Fruit fly (Drosophila melanogaster): ENCODE measurements around the gene Aps.
A peak's percentile ranks its signal among the peaks of the same experiment; 100 is the strongest.

Aps gene

DNA sequence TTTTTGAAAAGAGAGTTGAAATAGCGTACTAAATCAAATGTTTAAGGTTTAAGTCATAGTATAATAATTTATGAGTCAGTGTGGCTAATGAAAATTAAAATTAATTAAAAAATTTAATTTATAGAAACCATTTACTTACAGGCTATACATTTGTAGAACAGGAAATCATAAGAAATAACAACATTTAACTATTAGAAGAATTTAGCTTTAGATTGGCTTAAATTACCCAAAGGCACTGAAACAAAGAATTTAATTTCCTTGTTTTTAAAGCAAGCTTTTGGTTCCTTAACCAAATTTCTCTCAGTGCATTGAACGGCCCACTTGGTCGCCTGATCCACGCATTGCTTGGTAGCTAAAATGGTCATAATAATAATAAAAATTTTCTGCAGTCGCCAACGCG, 4.5 kb upstream of the Aps start:
- no peak for TF ChIP-seq spab (GFP tag; optimal IDR thresholded peaks at IDR 0.05)
- TF ChIP-seq CG6163 (GFP tag; IDR thresholded peaks at IDR 0.05), result no peak; the same call in 2 of the 3 replicates
- peak in 1 of 2 experiments; percentile 37 for TF ChIP-seq salr (GFP tag; optimal IDR thresholded peaks at IDR 0.05)
- TF ChIP-seq Sox14 (GFP tag; optimal IDR thresholded peaks at IDR 0.05), result no peak
- peak; percentile 11 for TF ChIP-seq Ets96B (tag; optimal IDR thresholded peaks at IDR 0.05)
- TF ChIP-seq Ets21C (GFP tag; optimal IDR thresholded peaks at IDR 0.05), result no peak
- no peak for TF ChIP-seq net (GFP tag; optimal IDR thresholded peaks at IDR 0.05)
- TF ChIP-seq CG1621 (tag; optimal IDR thresholded peaks at IDR 0.05), result no peak
- no peak for TF ChIP-seq CG6792 (GFP tag; optimal IDR thresholded peaks at IDR 0.05)
- TF ChIP-seq CG16779 (tag; optimal IDR thresholded peaks at IDR 0.05), result peak; percentile 13
- TF ChIP-seq CG6808 (GFP tag; optimal IDR thresholded peaks at IDR 0.05), result no peak
- TF ChIP-seq Gug (GFP tag; IDR thresholded peaks at IDR 0.05), result no peak
- TF ChIP-seq lz (GFP tag; optimal IDR thresholded peaks at IDR 0.05), result no peak
- no peak for TF ChIP-seq fd59A (GFP tag; optimal IDR thresholded peaks at IDR 0.05)
- TF ChIP-seq CG11762 (GFP tag; optimal IDR thresholded peaks at IDR 0.05; ENCODE audit: insufficient read depth), result no peak
- TF ChIP-seq eg (GFP tag; IDR thresholded peaks at IDR 0.05), result 0 out of 3 replicates have a peak, but pooled peaks have one; percentile 30
- no peak for TF ChIP-seq Hr39 (GFP tag; optimal IDR thresholded peaks at IDR 0.05)
- peak; percentile 37 for TF ChIP-seq CG3032 (tag; optimal IDR thresholded peaks at IDR 0.05)
- no peak for TF ChIP-seq CG31627 (GFP tag; optimal IDR thresholded peaks at IDR 0.05)
- peak; percentile 80 for TF ChIP-seq Eip78C (GFP tag)
- TF ChIP-seq CG10669 (GFP tag; optimal IDR thresholded peaks at IDR 0.05), result peak; percentile 12
- no peak for TF ChIP-seq CG8632 (GFP tag; optimal IDR thresholded peaks at IDR 0.05)
- TF ChIP-seq fkh (GFP tag; optimal IDR thresholded peaks at IDR 0.05), result no peak
- peak; percentile 27 for TF ChIP-seq esn (GFP tag; optimal IDR thresholded peaks at IDR 0.05)
- TF ChIP-seq acj6 (GFP tag; optimal IDR thresholded peaks at IDR 0.05), result peak; percentile 23
- TF ChIP-seq CG10631 (GFP tag; optimal IDR thresholded peaks at IDR 0.05), result peak; percentile 38
- TF ChIP-seq CG32006 (GFP tag; optimal IDR thresholded peaks at IDR 0.05), result peak; percentile 76
- peak; percentile 4 for TF ChIP-seq achi (GFP tag; optimal IDR thresholded peaks at IDR 0.05)
- no peak for TF ChIP-seq CG11294 (GFP tag; IDR thresholded peaks at IDR 0.05)
- no peak for TF ChIP-seq Smox (GFP tag; optimal IDR thresholded peaks at IDR 0.05)
- no peak for TF ChIP-seq CG6854 (GFP tag; optimal IDR thresholded peaks at IDR 0.05)
- no peak for TF ChIP-seq CG8319 (GFP tag; optimal IDR thresholded peaks at IDR 0.05)
- TF ChIP-seq CG15336 (GFP tag; IDR thresholded peaks at IDR 0.05), result no peak; the same call in none of the 2 replicates
- no peak for TF ChIP-seq dsx (GFP tag; optimal IDR thresholded peaks at IDR 0.05; ENCODE audit: poor library complexity, severe bottlenecking)
- TF ChIP-seq CG11902 (GFP tag; optimal IDR thresholded peaks at IDR 0.05), result no peak
- peak; percentile 61 for TF ChIP-seq CG6276 (GFP tag; optimal IDR thresholded peaks at IDR 0.05)
- TF ChIP-seq Blimp-1 (GFP tag; optimal IDR thresholded peaks at IDR 0.05), result no peak
- peak; percentile 22 for TF ChIP-seq Hr4 (GFP tag; optimal IDR thresholded peaks at IDR 0.05)
- no peak for TF ChIP-seq vri (GFP tag; optimal IDR thresholded peaks at IDR 0.05)
- TF ChIP-seq Sox15 (GFP tag; optimal IDR thresholded peaks at IDR 0.05), result no peak
- peak; percentile 13 for TF ChIP-seq Lpt (GFP tag; optimal IDR thresholded peaks at IDR 0.05)
- peak; percentile 31 for TF ChIP-seq topi (GFP tag; optimal IDR thresholded peaks at IDR 0.05)
- TF ChIP-seq dac (GFP tag; optimal IDR thresholded peaks at IDR 0.05), result peak; percentile 16
- TF ChIP-seq Sox102F (GFP tag; optimal IDR thresholded peaks at IDR 0.05), result no peak
- no peak for TF ChIP-seq CG3919 (GFP tag; optimal IDR thresholded peaks at IDR 0.05)
- TF ChIP-seq pdm3 (GFP tag; optimal IDR thresholded peaks at IDR 0.05), result no peak
- TF ChIP-seq svp (GFP tag), result peak; percentile 68
- peak; percentile 6 for TF ChIP-seq cyc (GFP tag; optimal IDR thresholded peaks at IDR 0.05)
- no peak for TF ChIP-seq Hr38 (GFP tag; optimal IDR thresholded peaks at IDR 0.05)
- peak; percentile 53; the same call in 2 of the 3 replicates for TF ChIP-seq CG8119 (GFP tag; IDR thresholded peaks at IDR 0.05)
- no peak for TF ChIP-seq CG7368 (GFP tag; optimal IDR thresholded peaks at IDR 0.05)
- TF ChIP-seq fd85E (GFP tag; optimal IDR thresholded peaks at IDR 0.05), result no peak
- peak; percentile 32 for TF ChIP-seq OdsH (GFP tag; optimal IDR thresholded peaks at IDR 0.05)

Data from whole organism, prepupa.